Worm (Caenorhabditis elegans): Measurements from ENCODE around the gene frpr-8.

DNA sequence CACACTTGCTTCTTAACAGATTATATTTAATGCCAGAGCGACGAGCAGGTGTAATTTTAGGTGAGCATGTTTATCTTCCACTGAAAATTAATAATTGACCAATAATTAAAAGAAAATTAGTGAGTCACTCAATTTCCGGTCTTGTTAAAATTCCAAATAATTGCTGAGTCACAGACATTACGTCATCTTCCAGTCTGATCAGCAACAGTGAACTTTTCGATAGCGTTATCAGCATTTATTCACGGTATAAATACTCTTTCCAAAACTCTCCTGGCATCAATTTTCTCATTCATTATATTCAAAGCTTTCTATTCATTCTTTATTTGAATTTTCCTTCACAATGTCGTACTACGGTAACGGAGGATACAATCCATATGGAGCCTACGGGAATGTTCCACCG, 11.8 kb downstream of the frpr-8 start, which contains the start of gene kreg-1:
- no peak for TF ChIP-seq F49E8.2 (tag; optimal IDR thresholded peaks at IDR 0.05; ENCODE audit: borderline replicate concordance)
- TF ChIP-seq nhr-111 (GFP tag; optimal IDR thresholded peaks at IDR 0.05): no peak
- no peak for TF ChIP-seq lsy-2 (tag; optimal IDR thresholded peaks at IDR 0.05)
- no peak for TF ChIP-seq mdl-1 (tag; optimal IDR thresholded peaks at IDR 0.05)
- TF ChIP-seq tra-1 (GFP tag; IDR thresholded peaks at IDR 0.05): no peak
- TF ChIP-seq nhr-77 (tag; optimal IDR thresholded peaks at IDR 0.05): no peak
- TF ChIP-seq vab-7 (GFP tag; IDR thresholded peaks at IDR 0.05): no peak
- no peak for TF ChIP-seq ztf-11 (tag; optimal IDR thresholded peaks at IDR 0.05)
